Fruit fly (Drosophila melanogaster): ENCODE data around the gene CG42587.

The CG42587 gene

dm6 chr2L:14765608-14766007 lies 20.6 kb upstream of the CG42587 start, which contains the start of gene CG4701:
CG4701 (plus strand) TSS chr2L:14765908.
- TF ChIP-seq Rel (GFP tag; optimal IDR thresholded peaks at IDR 0.05) = no peak
- TF ChIP-seq Rel (tag; optimal IDR thresholded peaks at IDR 0.05) = no peak
- no peak for TF ChIP-seq Hr78 (GFP tag; optimal IDR thresholded peaks at IDR 0.05)
- no peak for TF ChIP-seq Hr83 (GFP tag; optimal IDR thresholded peaks at IDR 0.05; ENCODE audit: poor library complexity, severe bottlenecking)
- no peak for TF ChIP-seq Vsx2 (GFP tag; optimal IDR thresholded peaks at IDR 0.05; ENCODE audit: partially characterized antibody)
- TF ChIP-seq N (GFP tag; optimal IDR thresholded peaks at IDR 0.05) = no peak
- no peak for TF ChIP-seq lola (GFP tag; optimal IDR thresholded peaks at IDR 0.05)
- no peak for TF ChIP-seq Dfd (GFP tag; optimal IDR thresholded peaks at IDR 0.05)
- TF ChIP-seq dmrt93B (GFP tag; optimal IDR thresholded peaks at IDR 0.05) = no peak
- no peak for TF ChIP-seq fru (GFP tag; optimal IDR thresholded peaks at IDR 0.05)
- no peak for TF ChIP-seq GATAd (GFP tag; optimal IDR thresholded peaks at IDR 0.05)
- TF ChIP-seq tai (GFP tag; optimal IDR thresholded peaks at IDR 0.05) = no peak
- no peak for TF ChIP-seq Jra (GFP tag; optimal IDR thresholded peaks at IDR 0.05)
- no peak for TF ChIP-seq CG9705 (GFP tag; optimal IDR thresholded peaks at IDR 0.05)
- TF ChIP-seq sv (GFP tag; optimal IDR thresholded peaks at IDR 0.05) = no peak
- no peak for TF ChIP-seq woc (GFP tag; optimal IDR thresholded peaks at IDR 0.05)
- TF ChIP-seq CrebA (GFP tag; optimal IDR thresholded peaks at IDR 0.05; ENCODE audit: borderline replicate concordance) = no peak
- TF ChIP-seq ey (GFP tag; optimal IDR thresholded peaks at IDR 0.05) = no peak
- TF ChIP-seq psq (GFP tag; optimal IDR thresholded peaks at IDR 0.05) = no peak

dm6 chr2L:14762465-14762864 lies 17.5 kb upstream of the CG42587 start, which contains the start of gene CSN1a:
CSN1a (plus strand) TSS chr2L:14762765.
- no peak for TF ChIP-seq Mio (GFP tag; optimal IDR thresholded peaks at IDR 0.05)
- TF ChIP-seq sage (GFP tag; optimal IDR thresholded peaks at IDR 0.05) = no peak
- TF ChIP-seq GATAd (GFP tag; optimal IDR thresholded peaks at IDR 0.05) = no peak
- no peak for TF ChIP-seq Vsx2 (GFP tag; optimal IDR thresholded peaks at IDR 0.05; ENCODE audit: partially characterized antibody)
- TF ChIP-seq lola (GFP tag; optimal IDR thresholded peaks at IDR 0.05) = no peak
- no peak for TF ChIP-seq Abd-B (GFP tag; optimal IDR thresholded peaks at IDR 0.05)
- no peak for TF ChIP-seq Dfd (GFP tag; optimal IDR thresholded peaks at IDR 0.05)
- no peak for TF ChIP-seq br (GFP tag; optimal IDR thresholded peaks at IDR 0.05)
- no peak for TF ChIP-seq N (GFP tag; optimal IDR thresholded peaks at IDR 0.05)
- no peak for TF ChIP-seq psq (GFP tag; optimal IDR thresholded peaks at IDR 0.05)
- TF ChIP-seq dsf (GFP tag; optimal IDR thresholded peaks at IDR 0.05; ENCODE audit: borderline replicate concordance) = no peak
- no peak for TF ChIP-seq HLH106 (tag; optimal IDR thresholded peaks at IDR 0.05)
- TF ChIP-seq jim (GFP tag; optimal IDR thresholded peaks at IDR 0.05) = no peak
- TF ChIP-seq OdsH (GFP tag; optimal IDR thresholded peaks at IDR 0.05) = no peak
- TF ChIP-seq CG9705 (GFP tag; optimal IDR thresholded peaks at IDR 0.05) = no peak
- no peak for TF ChIP-seq usp (GFP tag; optimal IDR thresholded peaks at IDR 0.05)
- TF ChIP-seq rgr (GFP tag; optimal IDR thresholded peaks at IDR 0.05) = no peak
- no peak for TF ChIP-seq h (GFP tag; optimal IDR thresholded peaks at IDR 0.05)
- no peak for TF ChIP-seq woc (GFP tag; optimal IDR thresholded peaks at IDR 0.05)
- TF ChIP-seq fru (GFP tag; optimal IDR thresholded peaks at IDR 0.05) = no peak

- no peak for TF ChIP-seq sage (GFP tag; optimal IDR thresholded peaks at IDR 0.05)
- TF ChIP-seq foxo (GFP tag; optimal IDR thresholded peaks at IDR 0.05) = no peak
- no peak for TF ChIP-seq Mio (GFP tag; optimal IDR thresholded peaks at IDR 0.05)
- TF ChIP-seq woc (GFP tag; optimal IDR thresholded peaks at IDR 0.05) = no peak
- TF ChIP-seq fru (GFP tag; optimal IDR thresholded peaks at IDR 0.05) = no peak
- no peak for TF ChIP-seq dsf (GFP tag; optimal IDR thresholded peaks at IDR 0.05; ENCODE audit: borderline replicate concordance)
- TF ChIP-seq psq (GFP tag; optimal IDR thresholded peaks at IDR 0.05) = no peak
- no peak for TF ChIP-seq sv (GFP tag; optimal IDR thresholded peaks at IDR 0.05)
- no peak for TF ChIP-seq GATAd (GFP tag; optimal IDR thresholded peaks at IDR 0.05)
- TF ChIP-seq Hnf4 (GFP tag; optimal IDR thresholded peaks at IDR 0.05) = no peak
Observed at dm6 chr2L:14760467-14760866, 15.5 kb upstream of the CG42587 start, which contains the start of gene CG4691. CG4691 (plus strand) TSS chr2L:14760767.

dm6 chr2L:14746068-14746467 lies 1.1 kb upstream of the CG42587 start:
- TF ChIP-seq N (GFP tag; optimal IDR thresholded peaks at IDR 0.05) (no peak), jim (GFP tag; optimal IDR thresholded peaks at IDR 0.05) (no peak), ey (GFP tag; optimal IDR thresholded peaks at IDR 0.05) (no peak), CG9705 (GFP tag; optimal IDR thresholded peaks at IDR 0.05) (no peak), CrebA (GFP tag; optimal IDR thresholded peaks at IDR 0.05; ENCODE audit: borderline replicate concordance) (no peak)

- TF ChIP-seq Abd-B (GFP tag; optimal IDR thresholded peaks at IDR 0.05) = no peak
- TF ChIP-seq Hr83 (GFP tag; optimal IDR thresholded peaks at IDR 0.05; ENCODE audit: poor library complexity, severe bottlenecking) = no peak
- no peak for TF ChIP-seq Dif (GFP tag; optimal IDR thresholded peaks at IDR 0.05; ENCODE audit: partially characterized antibody)
- no peak for TF ChIP-seq pan (optimal IDR thresholded peaks at IDR 0.05)
- no peak for TF ChIP-seq ey (GFP tag; optimal IDR thresholded peaks at IDR 0.05)
- TF ChIP-seq CrebA (GFP tag; optimal IDR thresholded peaks at IDR 0.05; ENCODE audit: borderline replicate concordance) = no peak
- TF ChIP-seq GATAd (GFP tag; optimal IDR thresholded peaks at IDR 0.05) = no peak
- TF ChIP-seq usp (GFP tag; optimal IDR thresholded peaks at IDR 0.05) = no peak
- TF ChIP-seq fru (GFP tag; optimal IDR thresholded peaks at IDR 0.05) = no peak
- TF ChIP-seq Dfd (GFP tag; optimal IDR thresholded peaks at IDR 0.05) = no peak
Observed at dm6 chr2L:14744121-14744520, 889 bp downstream of the CG42587 start, which contains the start of gene CG42681. CG42681 (plus strand) TSS chr2L:14744421.
